Fruit fly (Drosophila melanogaster) S2 (cell line): ENCODE measurements around the gene CG5645.

ENCODE experiments used
- CG8478 ChIP-seq: fragments of >200 bp; optimal IDR thresholded peaks from 2 replicates; lab custom pipeline; 2018
- CTCF ChIP-seq, 2 experiments: fragments of >200 bp; optimal IDR thresholded peaks; 2 replicates each; lab custom pipeline; 2018

dm6 chr3L:12175382-12175781, 38.9 kb upstream of the CG5645 start, which contains the start of gene Rh7:
- TF ChIP-seq CG8478 (lab: Kevin White, UChicago) (no peak), CTCF (optimal IDR thresholded peaks at IDR 0.05; lab: Kevin White, UChicago) (no peak)
